In genomic region chrX:5783260-5784040, dm6 we compare ENCODE assay signal across 4 fruit fly cellular contexts.
A peak's percentile ranks its signal among the peaks of the same experiment; 100 is the strongest.
TF ChIP-seq lines count a peak whose summit lies in the region.

No protein-coding gene starts in this region.

- no peak for TF ChIP-seq CTCF in whole organism, embryonic (GFP tag; optimal IDR thresholded peaks at IDR 0.05; lab: Kevin White, UChicago)

TF ChIP-seq in whole organism, embryonic, 481 proteins besides CTCF, POLR2A, EP300 and RAD21 (continues in another document):
- TF ChIP-seq vvl (GFP tag; IDR thresholded peaks at IDR 0.05; lab: Robert Waterston, UW): peak; percentile 52; the same call in 1 of the 2 replicates
- no peak for TF ChIP-seq CG12942 (GFP tag; optimal IDR thresholded peaks at IDR 0.05; lab: Kevin White, UChicago)
- TF ChIP-seq ERR (GFP tag; optimal IDR thresholded peaks at IDR 0.05; lab: Kevin White, UChicago): no peak
- peak; percentile 36; the same call in 1 of the 3 replicates for TF ChIP-seq CG11093 (GFP tag; IDR thresholded peaks at IDR 0.05; lab: Robert Waterston, UW)
- TF ChIP-seq sim (GFP tag; IDR thresholded peaks at IDR 0.05; lab: Robert Waterston, UW): no peak
- TF ChIP-seq CG7556 (GFP tag; optimal IDR thresholded peaks at IDR 0.05; lab: Kevin White, UChicago): peak; percentile 26
- TF ChIP-seq tx (GFP tag; optimal IDR thresholded peaks at IDR 0.05; lab: Kevin White, UChicago): no peak
- TF ChIP-seq kay (GFP tag; optimal IDR thresholded peaks at IDR 0.05; lab: Kevin White, UChicago): no peak
- TF ChIP-seq NC2α (GFP tag; optimal IDR thresholded peaks at IDR 0.05; lab: Kevin White, UChicago): no peak
- no peak for TF ChIP-seq CG11398 (GFP tag; optimal IDR thresholded peaks at IDR 0.05; lab: Kevin White, UChicago)
- TF ChIP-seq dpn (GFP tag; optimal IDR thresholded peaks at IDR 0.05; lab: Kevin White, UChicago): peak in 1 of 2 experiments; percentile 24
- TF ChIP-seq CG16815 (GFP tag; optimal IDR thresholded peaks at IDR 0.05; lab: Kevin White, UChicago): no peak
- no peak for TF ChIP-seq wek (GFP tag; optimal IDR thresholded peaks at IDR 0.05; lab: Kevin White, UChicago)
- peak; percentile 39; the same call in 1 of the 3 replicates for TF ChIP-seq croc (GFP tag; conservative IDR thresholded peaks at IDR 0.05; lab: Robert Waterston, UW)
- TF ChIP-seq CG18476 (GFP tag; optimal IDR thresholded peaks at IDR 0.05; lab: Kevin White, UChicago): no peak
- TF ChIP-seq Antp (GFP tag; optimal IDR thresholded peaks at IDR 0.05; lab: Kevin White, UChicago): no peak
- TF ChIP-seq fd96Cb (tag; optimal IDR thresholded peaks at IDR 0.05; lab: Kevin White, UChicago): peak; percentile 50
- TF ChIP-seq Trl (optimal IDR thresholded peaks at IDR 0.05; lab: Kevin White, UChicago): no peak
- no peak for TF ChIP-seq Trl (GFP tag; optimal IDR thresholded peaks at IDR 0.05; lab: Kevin White, UChicago)
- TF ChIP-seq CG11695 (GFP tag; IDR thresholded peaks at IDR 0.05; lab: Robert Waterston, UW): peak; percentile 15; the same call in 1 of the 3 replicates
- no peak for TF ChIP-seq vfl (GFP tag; optimal IDR thresholded peaks at IDR 0.05; lab: Kevin White, UChicago)
- no peak for TF ChIP-seq CG30431 (GFP tag; optimal IDR thresholded peaks at IDR 0.05; lab: Kevin White, UChicago)
- no peak for TF ChIP-seq fd3F (GFP tag; optimal IDR thresholded peaks at IDR 0.05; lab: Kevin White, UChicago)

TF ChIP-seq in whole organism, prepupa, 60 proteins besides CTCF, POLR2A, EP300 and RAD21 (continues in another document):
- TF ChIP-seq Smox (GFP tag; optimal IDR thresholded peaks at IDR 0.05; lab: Kevin White, UChicago): peak; percentile 76
- peak; percentile 14 to 19 for TF ChIP-seq ss (GFP tag; optimal IDR thresholded peaks at IDR 0.05; lab: Kevin White, UChicago)
- peak; percentile 71 for TF ChIP-seq topi (GFP tag; optimal IDR thresholded peaks at IDR 0.05; lab: Kevin White, UChicago)
- peak; percentile 37 for TF ChIP-seq fd59A (GFP tag; optimal IDR thresholded peaks at IDR 0.05; lab: Kevin White, UChicago)
- peak; percentile 60 for TF ChIP-seq CG11762 (GFP tag; optimal IDR thresholded peaks at IDR 0.05; lab: Kevin White, UChicago; ENCODE audit: insufficient read depth)
- TF ChIP-seq Hr4 (GFP tag; optimal IDR thresholded peaks at IDR 0.05; lab: Kevin White, UChicago): peak; percentile 78
- peak; percentile 66 for TF ChIP-seq CG6276 (GFP tag; optimal IDR thresholded peaks at IDR 0.05; lab: Kevin White, UChicago)
- TF ChIP-seq Lpt (GFP tag; optimal IDR thresholded peaks at IDR 0.05; lab: Kevin White, UChicago): peak; percentile 66
- peak; percentile 12 for TF ChIP-seq CG7368 (GFP tag; optimal IDR thresholded peaks at IDR 0.05; lab: Kevin White, UChicago)
- TF ChIP-seq net (GFP tag; optimal IDR thresholded peaks at IDR 0.05; lab: Kevin White, UChicago): peak; percentile 54
- TF ChIP-seq Ets21C (GFP tag; optimal IDR thresholded peaks at IDR 0.05; lab: Kevin White, UChicago): peak; percentile 51
- TF ChIP-seq CG34406 (GFP tag; optimal IDR thresholded peaks at IDR 0.05; lab: Kevin White, UChicago): peak; percentile 63
- TF ChIP-seq CG16779 (tag; optimal IDR thresholded peaks at IDR 0.05; lab: Kevin White, UChicago): no peak
- TF ChIP-seq Hr39 (GFP tag; optimal IDR thresholded peaks at IDR 0.05; lab: Kevin White, UChicago): peak; percentile 68
- peak; percentile 28 for TF ChIP-seq CG1621 (tag; optimal IDR thresholded peaks at IDR 0.05; lab: Kevin White, UChicago)
- TF ChIP-seq svp (GFP tag; lab: Kevin White, UChicago): peak; percentile 89
- peak; percentile 35 for TF ChIP-seq CG6808 (GFP tag; optimal IDR thresholded peaks at IDR 0.05; lab: Kevin White, UChicago)
- TF ChIP-seq acj6 (GFP tag; optimal IDR thresholded peaks at IDR 0.05; lab: Kevin White, UChicago): peak; percentile 73
- peak; percentile 85 for TF ChIP-seq CG8119 (GFP tag; IDR thresholded peaks at IDR 0.05; lab: Robert Waterston, UW)
- peak; percentile 61 for TF ChIP-seq achi (GFP tag; optimal IDR thresholded peaks at IDR 0.05; lab: Kevin White, UChicago)
- no peak for TF ChIP-seq CG9139 (GFP tag; optimal IDR thresholded peaks at IDR 0.05; lab: Kevin White, UChicago)
- TF ChIP-seq Eip75B (GFP tag; optimal IDR thresholded peaks at IDR 0.05; lab: Kevin White, UChicago): peak; percentile 58
- peak; percentile 74 for TF ChIP-seq pdm3 (GFP tag; optimal IDR thresholded peaks at IDR 0.05; lab: Kevin White, UChicago)

TF ChIP-seq in whole organism, pupa, 21 proteins besides CTCF, POLR2A, EP300 and RAD21:
- TF ChIP-seq Pif1B (GFP tag; optimal IDR thresholded peaks at IDR 0.05; lab: Kevin White, UChicago) (peak; percentile 66), CG8159 (tag; optimal IDR thresholded peaks at IDR 0.05; lab: Kevin White, UChicago) (peak; percentile 49), Snoo (tag; optimal IDR thresholded peaks at IDR 0.05; lab: Kevin White, UChicago) (peak; percentile 70), CG32121 (GFP tag; IDR thresholded peaks at IDR 0.05; lab: Robert Waterston, UW) (peak; percentile 58), CG34367 (tag; optimal IDR thresholded peaks at IDR 0.05; lab: Kevin White, UChicago) (peak; percentile 40), CG10348 (GFP tag; IDR thresholded peaks at IDR 0.05; lab: Robert Waterston, UW) (no peak), CG4496 (GFP tag; IDR thresholded peaks at IDR 0.05; lab: Robert Waterston, UW) (peak; percentile 65; the same call in 2 of the 3 replicates), CG13204 (GFP tag; optimal IDR thresholded peaks at IDR 0.05; lab: Kevin White, UChicago) (peak; percentile 6), Pif1A (GFP tag; optimal IDR thresholded peaks at IDR 0.05; lab: Kevin White, UChicago) (peak; percentile 56), CG14655 (GFP tag; optimal IDR thresholded peaks at IDR 0.05; lab: Kevin White, UChicago) (peak; percentile 52), CG9948 (tag; optimal IDR thresholded peaks at IDR 0.05; lab: Kevin White, UChicago) (peak; percentile 50), CG15710 (tag; optimal IDR thresholded peaks at IDR 0.05; lab: Kevin White, UChicago) (peak; percentile 41), CG17806 (tag; optimal IDR thresholded peaks at IDR 0.05; lab: Kevin White, UChicago) (no peak), fd96Ca (GFP tag; IDR thresholded peaks at IDR 0.05; lab: Robert Waterston, UW) (peak; percentile 78), Ets98B (GFP tag; IDR thresholded peaks at IDR 0.05; lab: Robert Waterston, UW) (peak; percentile 71), CG12605 (GFP tag; IDR thresholded peaks at IDR 0.05; lab: Robert Waterston, UW) (no peak), rn (GFP tag; IDR thresholded peaks at IDR 0.05; lab: Robert Waterston, UW) (no peak), CG8301 (tag; optimal IDR thresholded peaks at IDR 0.05; lab: Kevin White, UChicago) (peak; percentile 43), gl (tag; optimal IDR thresholded peaks at IDR 0.05; lab: Kevin White, UChicago) (no peak), D1 (tag; optimal IDR thresholded peaks at IDR 0.05; lab: Kevin White, UChicago) (no peak), EcR (GFP tag; optimal IDR thresholded peaks at IDR 0.05; lab: Kevin White, UChicago) (no peak)

TF ChIP-seq in whole organism, wandering third instar larva, 38 proteins besides CTCF, POLR2A, EP300 and RAD21 (continues in another document):
- peak; percentile 50 for TF ChIP-seq ey (GFP tag; optimal IDR thresholded peaks at IDR 0.05; lab: Kevin White, UChicago)
- TF ChIP-seq Rel (GFP tag; optimal IDR thresholded peaks at IDR 0.05; lab: Kevin White, UChicago): no peak
- TF ChIP-seq Rel (tag; optimal IDR thresholded peaks at IDR 0.05; lab: Kevin White, UChicago): no peak
- peak; percentile 68 for TF ChIP-seq rgr (GFP tag; optimal IDR thresholded peaks at IDR 0.05; lab: Kevin White, UChicago)
- peak; percentile 63 for TF ChIP-seq psq (GFP tag; optimal IDR thresholded peaks at IDR 0.05; lab: Kevin White, UChicago)
- TF ChIP-seq jim (GFP tag; optimal IDR thresholded peaks at IDR 0.05; lab: Kevin White, UChicago): no peak
- TF ChIP-seq sv (GFP tag; optimal IDR thresholded peaks at IDR 0.05; lab: Kevin White, UChicago): no peak
- peak; percentile 50 for TF ChIP-seq dmrt93B (GFP tag; optimal IDR thresholded peaks at IDR 0.05; lab: Kevin White, UChicago)
- TF ChIP-seq Dif (GFP tag; optimal IDR thresholded peaks at IDR 0.05; lab: Kevin White, UChicago; ENCODE audit: partially characterized antibody): no peak
- TF ChIP-seq N (GFP tag; optimal IDR thresholded peaks at IDR 0.05; lab: Kevin White, UChicago): no peak
- TF ChIP-seq woc (GFP tag; optimal IDR thresholded peaks at IDR 0.05; lab: Kevin White, UChicago): peak; percentile 74
- TF ChIP-seq brk (GFP tag; optimal IDR thresholded peaks at IDR 0.05; lab: Kevin White, UChicago): no peak
- no peak for TF ChIP-seq Hr78 (GFP tag; optimal IDR thresholded peaks at IDR 0.05; lab: Kevin White, UChicago)
- no peak for TF ChIP-seq dsf (GFP tag; optimal IDR thresholded peaks at IDR 0.05; lab: Kevin White, UChicago; ENCODE audit: borderline replicate concordance)
- TF ChIP-seq Jra (GFP tag; optimal IDR thresholded peaks at IDR 0.05; lab: Kevin White, UChicago): no peak
- no peak for TF ChIP-seq lola (GFP tag; optimal IDR thresholded peaks at IDR 0.05; lab: Kevin White, UChicago)
- TF ChIP-seq Mio (GFP tag; optimal IDR thresholded peaks at IDR 0.05; lab: Kevin White, UChicago): no peak
- no peak for TF ChIP-seq CrebA (GFP tag; optimal IDR thresholded peaks at IDR 0.05; lab: Kevin White, UChicago; ENCODE audit: borderline replicate concordance)
- peak; percentile 71 for TF ChIP-seq br (GFP tag; optimal IDR thresholded peaks at IDR 0.05; lab: Kevin White, UChicago)
- peak; percentile 47 for TF ChIP-seq CG32264 (GFP tag; optimal IDR thresholded peaks at IDR 0.05; lab: Kevin White, UChicago)
- TF ChIP-seq Hr83 (GFP tag; optimal IDR thresholded peaks at IDR 0.05; lab: Kevin White, UChicago; ENCODE audit: poor library complexity, severe bottlenecking): no peak
- TF ChIP-seq OdsH (GFP tag; optimal IDR thresholded peaks at IDR 0.05; lab: Kevin White, UChicago): peak; percentile 70
- no peak for TF ChIP-seq CG9705 (GFP tag; optimal IDR thresholded peaks at IDR 0.05; lab: Kevin White, UChicago)
- no peak for TF ChIP-seq Abd-B (GFP tag; optimal IDR thresholded peaks at IDR 0.05; lab: Kevin White, UChicago)
- no peak for TF ChIP-seq Hnf4 (GFP tag; optimal IDR thresholded peaks at IDR 0.05; lab: Kevin White, UChicago)
- TF ChIP-seq dl (GFP tag; optimal IDR thresholded peaks at IDR 0.05; lab: Kevin White, UChicago; ENCODE audit: insufficient read depth in 1 of 2, partially characterized antibody in 2 of 2): no peak
- TF ChIP-seq Dfd (GFP tag; optimal IDR thresholded peaks at IDR 0.05; lab: Kevin White, UChicago): no peak
- peak in 1 of 2 experiments; percentile 70 for TF ChIP-seq foxo (GFP tag; optimal IDR thresholded peaks at IDR 0.05; lab: Kevin White, UChicago)
- TF ChIP-seq pan (optimal IDR thresholded peaks at IDR 0.05; lab: Kevin White, UChicago): no peak
- TF ChIP-seq usp (GFP tag; optimal IDR thresholded peaks at IDR 0.05; lab: Kevin White, UChicago): no peak
- TF ChIP-seq GATAd (GFP tag; optimal IDR thresholded peaks at IDR 0.05; lab: Kevin White, UChicago): no peak
- no peak for TF ChIP-seq Vsx2 (GFP tag; optimal IDR thresholded peaks at IDR 0.05; lab: Kevin White, UChicago; ENCODE audit: partially characterized antibody)
- TF ChIP-seq Myc (optimal IDR thresholded peaks at IDR 0.05; lab: Kevin White, UChicago): no peak

Comparison
In these comparisons a context has a peak if more than half of its experiments do, and no peak if none do; other contexts are left out.
1. Of the 7 proteins assayed by ChIP-seq in both whole organism, embryonic and whole organism, prepupa: peak only in whole organism, embryonic: Gug; only in whole organism, prepupa: CG6854, Hr39 and Lpt; in both: Blimp-1 and Sox102F; in neither: 1.